Fruit fly (Drosophila melanogaster): ENCODE measurements around the gene Pde1c.

Gene Pde1c

dm6 chr2L:11816376-11816775, 112.0 kb downstream of the Pde1c start (continued):
- TF ChIP-seq CG6276 (GFP tag; optimal IDR thresholded peaks at IDR 0.05) (no peak), CG1621 (tag; optimal IDR thresholded peaks at IDR 0.05) (peak; percentile 75), CG6792 (GFP tag; optimal IDR thresholded peaks at IDR 0.05) (peak; percentile 52), CG32006 (GFP tag; optimal IDR thresholded peaks at IDR 0.05) (peak; percentile 47), CG4318 (GFP tag; optimal IDR thresholded peaks at IDR 0.05) (peak; percentile 46), CG11902 (GFP tag; optimal IDR thresholded peaks at IDR 0.05) (no peak), CG6854 (GFP tag; optimal IDR thresholded peaks at IDR 0.05) (peak; percentile 81), achi (GFP tag; optimal IDR thresholded peaks at IDR 0.05) (peak; percentile 62), fd59A (GFP tag; optimal IDR thresholded peaks at IDR 0.05) (peak; percentile 53), net (GFP tag; optimal IDR thresholded peaks at IDR 0.05) (peak; percentile 59), fkh (GFP tag; optimal IDR thresholded peaks at IDR 0.05) (peak; percentile 89), Eip93F (GFP tag; optimal IDR thresholded peaks at IDR 0.05) (no peak), Sox15 (GFP tag; optimal IDR thresholded peaks at IDR 0.05) (no peak), Hr39 (GFP tag; optimal IDR thresholded peaks at IDR 0.05) (no peak), Eip75B (GFP tag; optimal IDR thresholded peaks at IDR 0.05) (peak; percentile 69), eg (GFP tag; IDR thresholded peaks at IDR 0.05) (peak; percentile 79), CG7368 (GFP tag; optimal IDR thresholded peaks at IDR 0.05) (peak; percentile 79), CG15336 (GFP tag; IDR thresholded peaks at IDR 0.05) (peak; percentile 25; the same call in 1 of the 2 replicates), vri (GFP tag; optimal IDR thresholded peaks at IDR 0.05) (peak; percentile 17), topi (GFP tag; optimal IDR thresholded peaks at IDR 0.05) (peak; percentile 60), CG16779 (tag; optimal IDR thresholded peaks at IDR 0.05) (peak; percentile 20), CG10669 (GFP tag; optimal IDR thresholded peaks at IDR 0.05) (peak; percentile 77), Smox (GFP tag; optimal IDR thresholded peaks at IDR 0.05) (peak; percentile 32), CG3032 (tag; optimal IDR thresholded peaks at IDR 0.05) (peak; percentile 62), Hr38 (GFP tag; optimal IDR thresholded peaks at IDR 0.05) (no peak), CG3919 (GFP tag; optimal IDR thresholded peaks at IDR 0.05) (peak; percentile 88), Met (GFP tag; optimal IDR thresholded peaks at IDR 0.05) (peak; percentile 59), esn (GFP tag; optimal IDR thresholded peaks at IDR 0.05) (peak; percentile 53), pdm3 (GFP tag; optimal IDR thresholded peaks at IDR 0.05) (peak; percentile 66), Gug (GFP tag; IDR thresholded peaks at IDR 0.05) (peak; percentile 24; the same call in 1 of the 2 replicates), dsx (GFP tag; optimal IDR thresholded peaks at IDR 0.05; ENCODE audit: poor library complexity, severe bottlenecking) (peak; percentile 24), Hr4 (GFP tag; optimal IDR thresholded peaks at IDR 0.05) (no peak), CG6163 (GFP tag; IDR thresholded peaks at IDR 0.05) (peak; percentile 86), cyc (GFP tag; optimal IDR thresholded peaks at IDR 0.05) (peak; percentile 59), CG8319 (GFP tag; optimal IDR thresholded peaks at IDR 0.05) (peak; percentile 44), CG10631 (GFP tag; optimal IDR thresholded peaks at IDR 0.05) (peak; percentile 3), lz (GFP tag; optimal IDR thresholded peaks at IDR 0.05) (peak; percentile 38), fd85E (GFP tag; optimal IDR thresholded peaks at IDR 0.05) (peak; percentile 20), OdsH (GFP tag; optimal IDR thresholded peaks at IDR 0.05) (peak; percentile 66), Ets96B (tag; optimal IDR thresholded peaks at IDR 0.05) (peak; percentile 47)

dm6 chr2L:11813665-11814087, 114.7 kb downstream of the Pde1c start, which contains the start of gene CycY:
TSS of gene CycY (minus strand) at chr2L:11813780.
- TF ChIP-seq esn (GFP tag; optimal IDR thresholded peaks at IDR 0.05), result no peak
- TF ChIP-seq Eip78C (GFP tag), result peak; percentile 71
- TF ChIP-seq dac (GFP tag; optimal IDR thresholded peaks at IDR 0.05), result no peak
- no peak for TF ChIP-seq CG10669 (GFP tag; optimal IDR thresholded peaks at IDR 0.05)
- TF ChIP-seq svp (GFP tag), result peak; percentile 45
- TF ChIP-seq CG6792 (GFP tag; optimal IDR thresholded peaks at IDR 0.05), result no peak
- TF ChIP-seq vri (GFP tag; optimal IDR thresholded peaks at IDR 0.05), result no peak
- TF ChIP-seq Hr4 (GFP tag; optimal IDR thresholded peaks at IDR 0.05), result peak; percentile 5
- no peak for TF ChIP-seq CG6808 (GFP tag; optimal IDR thresholded peaks at IDR 0.05)

Measured in whole organism, prepupa.